Fruit fly (Drosophila melanogaster): ENCODE measurements around the gene Nna1.

Gene Nna1

dm6 chrX:13740062-13740461 lies 48.0 kb downstream of the Nna1 start (continued):
- TF ChIP-seq Eip74EF (GFP tag; optimal IDR thresholded peaks at IDR 0.05) (peak in 1 of 2 experiments; percentile 12), CG33213 (GFP tag; optimal IDR thresholded peaks at IDR 0.05) (peak; percentile 47), Dad (GFP tag; optimal IDR thresholded peaks at IDR 0.05) (peak; percentile 41), Dll (GFP tag; IDR thresholded peaks at IDR 0.05; ENCODE audit: partially characterized antibody) (no peak), nerfin-1 (tag; optimal IDR thresholded peaks at IDR 0.05) (peak; percentile 33), CG8290 (GFP tag; optimal IDR thresholded peaks at IDR 0.05) (no peak), CG8290 (tag; optimal IDR thresholded peaks at IDR 0.05) (peak in 1 of 2 experiments; percentile 98), emc (GFP tag; optimal IDR thresholded peaks at IDR 0.05) (no peak), CG4707 (GFP tag; optimal IDR thresholded peaks at IDR 0.05) (peak; percentile 52), CG3726 (GFP tag; IDR thresholded peaks at IDR 0.05) (peak; percentile 21; the same call in 1 of the 3 replicates), wor (GFP tag; IDR thresholded peaks at IDR 0.05) (peak; percentile 29; the same call in 1 of the 2 replicates), Opbp (GFP tag; IDR thresholded peaks at IDR 0.05; ENCODE audit: partially characterized antibody) (no peak), fd102C (GFP tag; optimal IDR thresholded peaks at IDR 0.05) (no peak), CG12071 (GFP tag; optimal IDR thresholded peaks at IDR 0.05) (peak; percentile 85), gcm (GFP tag; optimal IDR thresholded peaks at IDR 0.05) (peak; percentile 47), Ets97D (GFP tag; optimal IDR thresholded peaks at IDR 0.05) (no peak), Gsc (GFP tag; IDR thresholded peaks at IDR 0.05) (no peak), Nf-YB (GFP tag; optimal IDR thresholded peaks at IDR 0.05) (no peak), toy (GFP tag; IDR thresholded peaks at IDR 0.05) (peak; percentile 68), Sox100B (GFP tag; optimal IDR thresholded peaks at IDR 0.05) (peak; percentile 19), cad (GFP tag; optimal IDR thresholded peaks at IDR 0.05) (no peak), Myb (GFP tag; optimal IDR thresholded peaks at IDR 0.05) (peak; percentile 58), jing (GFP tag; optimal IDR thresholded peaks at IDR 0.05) (peak; percentile 47), fd96Cb (tag; optimal IDR thresholded peaks at IDR 0.05) (peak; percentile 65), Six4 (GFP tag; optimal IDR thresholded peaks at IDR 0.05) (peak; percentile 63), CG3065 (GFP tag; optimal IDR thresholded peaks at IDR 0.05) (peak; percentile 46), al (GFP tag; IDR thresholded peaks at IDR 0.05) (peak; percentile 63; the same call in 1 of the 2 replicates), CG9437 (GFP tag; optimal IDR thresholded peaks at IDR 0.05) (no peak), slp2 (GFP tag; optimal IDR thresholded peaks at IDR 0.05) (peak; percentile 39), Lpt (GFP tag; optimal IDR thresholded peaks at IDR 0.05) (no peak), H15 (GFP tag; IDR thresholded peaks at IDR 0.05) (peak; percentile 83), CG14667 (GFP tag; IDR thresholded peaks at IDR 0.05) (peak; percentile 79), CG30020 (tag; optimal IDR thresholded peaks at IDR 0.05) (no peak), CG13775 (GFP tag; optimal IDR thresholded peaks at IDR 0.05) (no peak), stwl (tag; optimal IDR thresholded peaks at IDR 0.05) (no peak), CG4282 (GFP tag; optimal IDR thresholded peaks at IDR 0.05) (peak; percentile 55), CG18619 (GFP tag; optimal IDR thresholded peaks at IDR 0.05) (peak; percentile 77), CG3838 (GFP tag; optimal IDR thresholded peaks at IDR 0.05) (peak; percentile 14), fd64A (GFP tag; optimal IDR thresholded peaks at IDR 0.05) (peak; percentile 15), unc-4 (GFP tag; IDR thresholded peaks at IDR 0.05; ENCODE audit: partially characterized antibody) (no peak), Asciz (GFP tag; optimal IDR thresholded peaks at IDR 0.05) (peak; percentile 8), CG6854 (GFP tag; optimal IDR thresholded peaks at IDR 0.05) (no peak), MESR4 (GFP tag; optimal IDR thresholded peaks at IDR 0.05) (peak; percentile 32), CrebB (tag; optimal IDR thresholded peaks at IDR 0.05) (peak; percentile 62), prd (optimal IDR thresholded peaks at IDR 0.05) (no peak), prd (GFP tag; IDR thresholded peaks at IDR 0.05) (peak; percentile 88), CG16863 (GFP tag; optimal IDR thresholded peaks at IDR 0.05) (peak; percentile 72), CG34376 (GFP tag; optimal IDR thresholded peaks at IDR 0.05) (peak; percentile 58), scrt (GFP tag; optimal IDR thresholded peaks at IDR 0.05) (peak; percentile 40), gem (tag; optimal IDR thresholded peaks at IDR 0.05) (peak; percentile 81), CG13894 (tag; optimal IDR thresholded peaks at IDR 0.05) (peak; percentile 74)
